Fruit fly (Drosophila melanogaster): ENCODE results near the gene CG42813.

- TF ChIP-seq Myc (optimal IDR thresholded peaks at IDR 0.05) (no peak), Sin3A (optimal IDR thresholded peaks at IDR 0.05) (no peak)
Measured at dm6 chr3R:27223012-27223411, 5.3 kb downstream of the CG42813 start.

Measured in Kc167 (cell line).